Worm (Caenorhabditis elegans) whole organism, midembryonic: ENCODE data around the gene cox-5A.

ENCODE experiments used
- flt-1 ChIP-seq: fragments of 200-800 bp; sonication (Bioruptor generic); IDR thresholded peaks from 2 replicates; pipeline ENCODE4 v1.3.6; 2022; ENCODE audit warnings: missing genetic modification characterization, missing compliant biosample characterization
- klf-2 ChIP-seq: fragments of 200-800 bp; sonication (Bioruptor generic); conservative IDR thresholded peaks from 2 replicates; pipeline ENCODE4 v1.3.6; 2022; ENCODE audit warnings: missing genetic modification reagents, missing genetic modification characterization, missing compliant biosample characterization
- med-1 ChIP-seq: sonication (generic microtip); optimal IDR thresholded peaks from 2 replicates; lab custom pipeline; 2017; ENCODE audit warnings: missing genetic modification characterization, mild to moderate bottlenecking, missing compliant biosample characterization, antibody characterized with exemption, missing genetic modification reagents; ENCODE audit not compliant: insufficient read depth
- ref-1 ChIP-seq: fragments of 200-800 bp; sonication (Bioruptor generic); conservative IDR thresholded peaks from 2 replicates; pipeline ENCODE4 v1.3.6; 2022; ENCODE audit warnings: missing genetic modification reagents, missing genetic modification characterization, missing compliant biosample characterization
- tab-1 ChIP-seq: fragments of 200-800 bp; sonication (Bioruptor generic); IDR thresholded peaks from 2 replicates; pipeline ENCODE4 v1.3.6; 2022; ENCODE audit warnings: missing genetic modification characterization, missing compliant biosample characterization
- ztf-23 ChIP-seq: fragments of 200-800 bp; sonication (Bioruptor generic); IDR thresholded peaks from 2 replicates; pipeline ENCODE4 v1.3.6; 2022; ENCODE audit warnings: missing genetic modification reagents, missing genetic modification characterization, missing compliant biosample characterization
- ztf-29 ChIP-seq: fragments of 200-800 bp; sonication (Bioruptor generic); IDR thresholded peaks from 2 replicates; pipeline ENCODE4 v1.3.6; 2022; ENCODE audit warnings: missing genetic modification reagents, missing genetic modification characterization, missing compliant biosample characterization

ce11 chrIII:12917852-12918251 lies 12.6 kb downstream of the cox-5A start:
- TF ChIP-seq ztf-23 (GFP tag; lab: Robert Waterston, UW): no peak
- TF ChIP-seq ref-1: no peak
- TF ChIP-seq tab-1: no peak
- no peak for TF ChIP-seq ztf-29
- no peak for TF ChIP-seq klf-2 (GFP tag; lab: Robert Waterston, UW)
- no peak for TF ChIP-seq flt-1 (GFP tag; lab: Robert Waterston, UW)
- no peak for TF ChIP-seq med-1
